Fruit fly (Drosophila melanogaster) whole organism, pupa: ENCODE measurements around the gene CG34251.

Experiments
- CG10348 ChIP-seq: fragments of 200-800 bp; sonication (Bioruptor generic); IDR thresholded peaks from 2 replicates; pipeline ENCODE4 v1.3.6; 2022; ENCODE audit warnings: missing biosample characterization, missing genetic modification characterization
- CG17806 ChIP-seq: fragments of 200-800 bp; sonication (Bioruptor generic); optimal IDR thresholded peaks from 2 replicates; lab custom pipeline; 2018; ENCODE audit warnings: missing biosample characterization, mild to moderate bottlenecking, missing genetic modification characterization, moderate library complexity
- CG32121 ChIP-seq: fragments of 200-800 bp; sonication (Bioruptor generic); IDR thresholded peaks from 2 replicates; pipeline ENCODE4 v1.3.6; 2022; ENCODE audit warnings: missing biosample characterization, missing genetic modification characterization
- CG8159 ChIP-seq: fragments of 200-800 bp; sonication (Bioruptor generic); optimal IDR thresholded peaks from 3 replicates; lab custom pipeline; 2018; ENCODE audit warnings: missing biosample characterization, mild to moderate bottlenecking, missing genetic modification characterization, moderate library complexity
- CG9948 ChIP-seq: fragments of 200-800 bp; sonication (Bioruptor generic); optimal IDR thresholded peaks from 2 replicates; lab custom pipeline; 2018; ENCODE audit warnings: missing biosample characterization, mild to moderate bottlenecking, missing genetic modification characterization, moderate library complexity

dm6 chr3L:17622081-17622850 is 49.2 kb upstream of the CG34251 start:
- no peak for TF ChIP-seq CG9948
- TF ChIP-seq CG10348 (GFP tag; lab: Robert Waterston, UW): no peak
- no peak for TF ChIP-seq CG32121 (GFP tag; lab: Robert Waterston, UW)
- TF ChIP-seq CG8159 (tag; lab: Kevin White, UChicago): no peak
- TF ChIP-seq CG17806 (tag; lab: Kevin White, UChicago): no peak
